Fruit fly (Drosophila melanogaster) whole organism, larva: ENCODE measurements around the gene CG10514.

Experiments
- noc ChIP-seq: fragments of 200-800 bp; sonication (Bioruptor generic); optimal IDR thresholded peaks from 3 replicates; lab custom pipeline; 2019; ENCODE audit warnings: missing biosample characterization, mild to moderate bottlenecking, missing genetic modification characterization, moderate library complexity

Gene CG10514

DNA sequence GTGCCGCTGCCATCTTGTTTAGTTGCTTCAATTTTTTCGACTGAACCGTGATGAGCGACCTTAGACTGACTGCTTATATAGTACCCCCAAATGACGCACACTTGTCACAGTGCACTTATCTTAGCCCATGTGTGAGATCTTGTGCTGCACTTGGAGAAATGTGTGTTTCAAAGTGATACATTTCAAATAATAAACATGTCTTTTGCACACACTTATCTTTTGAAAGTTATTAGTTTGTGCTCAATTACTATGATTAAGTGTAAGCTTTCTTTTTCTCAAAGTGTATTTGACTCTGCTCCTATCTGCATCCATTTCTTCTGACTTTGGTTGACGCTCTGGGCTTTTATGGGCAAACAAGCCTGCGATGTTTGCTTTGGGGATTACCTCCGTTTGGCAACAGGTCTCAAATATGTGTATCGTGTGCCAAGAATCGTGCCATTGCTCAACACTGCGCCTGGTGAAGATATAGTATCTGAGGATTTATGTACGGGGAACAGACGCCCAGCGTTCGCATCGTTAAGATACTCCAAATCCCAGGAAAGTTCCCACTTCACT is at the start of gene CG10514:
Gene CG10514 (minus strand): TSS at position 51 of the 555 bp plus-strand sequence.
- TF ChIP-seq noc (tag; lab: Kevin White, UChicago): peak; percentile 65

DNA sequence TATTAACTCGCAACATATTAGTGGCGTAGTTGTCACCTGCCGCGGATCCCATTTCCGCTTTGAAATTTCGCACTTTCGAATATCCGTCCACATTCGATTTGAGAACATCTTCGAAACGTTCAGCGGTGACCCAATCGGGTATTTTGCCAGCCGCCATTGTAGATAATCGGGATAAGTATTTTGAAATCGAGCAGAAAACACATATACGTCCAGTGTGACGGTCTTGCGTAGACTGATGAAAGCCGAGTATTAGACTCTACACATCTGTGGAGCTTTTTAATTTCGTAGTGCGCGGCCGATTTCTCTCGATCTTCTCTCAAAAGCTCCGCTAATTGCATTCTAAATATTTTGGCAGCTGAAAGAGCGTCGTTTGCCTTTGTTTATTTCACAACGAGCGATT is 49.4 kb upstream of the CG10514 start, which contains the start of gene CHKov1:
Gene CHKov1 (minus strand): TSS at position 238 of the 400 bp plus-strand sequence.
- TF ChIP-seq noc (tag; lab: Kevin White, UChicago): peak; percentile 48

- no peak for TF ChIP-seq noc (tag; lab: Kevin White, UChicago)
Observed at dm6 chr3R:25322657-25323056, 43.0 kb upstream of the CG10514 start, which contains the start of gene CG10562. CG10562 (minus strand) TSS chr3R:25322757.

dm6 chr3R:25321681-25322080 is 42.0 kb upstream of the CG10514 start:
- no peak for TF ChIP-seq noc (tag; lab: Kevin White, UChicago)

DNA sequence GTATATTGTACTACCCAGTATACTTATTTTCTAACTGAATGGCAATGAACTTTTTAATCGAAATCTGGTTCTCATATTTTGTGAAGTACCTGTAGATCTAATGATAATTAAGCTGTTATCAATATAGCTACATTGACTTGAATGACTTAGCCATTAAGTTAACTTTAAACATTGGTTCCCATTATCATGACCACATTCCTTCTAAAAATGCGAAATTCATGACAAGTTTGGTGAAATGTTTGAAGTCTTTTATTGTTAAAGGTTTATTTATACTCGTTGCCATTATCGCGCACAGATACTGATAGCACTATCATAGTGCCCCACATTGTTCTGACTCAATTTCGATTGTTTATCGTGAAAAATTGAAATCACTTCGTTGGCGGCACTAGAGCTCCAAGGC is 41.3 kb upstream of the CG10514 start:
- peak; percentile 34 for TF ChIP-seq noc (tag; lab: Kevin White, UChicago)

- no peak for TF ChIP-seq noc (tag; lab: Kevin White, UChicago)
Observed at dm6 chr3R:25320051-25320705, 40.5 kb upstream of the CG10514 start, which contains the start of gene CG10560. CG10560 (minus strand) TSS chr3R:25320101.

dm6 chr3R:25318011-25318410 is 38.4 kb upstream of the CG10514 start, which contains the start of gene CG10553:
CG10553 (minus strand) TSS chr3R:25318111.
- TF ChIP-seq noc (tag; lab: Kevin White, UChicago): no peak

dm6 chr3R:25316016-25316415 is 36.4 kb upstream of the CG10514 start, which contains the start of gene CG10559:
CG10559 (minus strand) TSS chr3R:25316116.
- TF ChIP-seq noc (tag; lab: Kevin White, UChicago): no peak

- no peak for TF ChIP-seq noc (tag; lab: Kevin White, UChicago)
Observed at dm6 chr3R:25313771-25314170, 34.1 kb upstream of the CG10514 start, which contains the start of gene CG31087. CG31087 (minus strand) TSS chr3R:25313833.

dm6 chr3R:25312583-25312982 is 32.9 kb upstream of the CG10514 start:
- TF ChIP-seq noc (tag; lab: Kevin White, UChicago): no peak

DNA sequence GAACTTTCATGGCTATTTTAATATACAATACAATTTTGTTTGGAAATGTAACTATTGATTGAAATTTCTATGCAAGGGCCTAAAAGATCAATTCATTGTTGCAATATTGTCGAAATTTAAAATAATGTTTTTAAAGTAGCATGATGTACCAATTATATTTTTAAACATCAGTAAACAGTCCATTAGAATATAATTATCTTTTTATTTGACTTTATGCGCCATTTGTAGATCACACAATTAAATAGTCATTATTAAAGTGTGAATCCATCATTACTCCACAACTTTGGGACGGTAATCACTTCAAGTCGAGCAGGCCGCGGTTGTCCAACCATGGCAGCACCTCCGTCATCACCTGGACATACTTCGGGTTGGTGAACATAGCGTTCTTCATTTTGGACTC is 31.2 kb upstream of the CG10514 start, which contains the start of gene CG31099:
Gene CG31099 (minus strand): TSS at position 101 of the 400 bp plus-strand sequence.
- TF ChIP-seq noc (tag; lab: Kevin White, UChicago): no peak

- TF ChIP-seq noc (tag; lab: Kevin White, UChicago): peak; percentile 1
Observed at dm6 chr3R:25309175-25309574, 29.5 kb upstream of the CG10514 start.

dm6 chr3R:25308228-25308627 is 28.6 kb upstream of the CG10514 start, which contains the start of gene CG10550:
CG10550 (minus strand) TSS chr3R:25308391.
- no peak for TF ChIP-seq noc (tag; lab: Kevin White, UChicago)

DNA sequence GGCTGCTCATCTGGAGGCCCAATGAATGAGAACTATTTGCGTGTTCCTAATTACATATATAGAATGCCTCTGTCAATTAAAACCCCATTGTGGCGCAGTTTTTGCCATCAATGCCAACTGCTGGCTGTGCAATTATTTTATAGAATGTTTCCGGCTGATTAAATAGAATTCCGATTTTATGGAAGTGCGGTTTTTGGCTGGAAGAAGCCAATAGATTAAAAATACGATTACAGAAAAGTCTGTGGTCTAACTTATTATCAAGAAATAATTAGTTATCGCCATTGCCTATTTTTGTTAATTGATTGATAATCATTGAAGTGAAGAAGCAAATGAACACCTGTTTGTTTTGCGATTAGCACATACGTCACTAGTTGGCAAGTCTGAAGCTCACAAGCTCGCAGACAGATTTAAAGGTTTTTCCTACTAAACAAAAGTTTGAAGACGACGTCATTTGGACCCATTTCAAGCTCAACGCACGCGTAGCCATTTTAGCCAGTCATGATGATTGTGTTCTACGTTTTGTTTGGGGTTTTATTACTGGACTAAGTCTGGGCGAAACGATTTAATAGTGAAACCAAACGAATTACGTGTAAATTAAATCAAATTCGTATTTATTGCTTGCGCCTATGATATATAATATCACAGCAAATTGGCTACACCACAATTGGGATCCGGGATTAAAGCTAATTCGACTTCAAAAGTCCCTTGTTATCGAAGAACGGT is 26.3 kb upstream of the CG10514 start:
- peak; percentile 47 for TF ChIP-seq noc (tag; lab: Kevin White, UChicago)

DNA sequence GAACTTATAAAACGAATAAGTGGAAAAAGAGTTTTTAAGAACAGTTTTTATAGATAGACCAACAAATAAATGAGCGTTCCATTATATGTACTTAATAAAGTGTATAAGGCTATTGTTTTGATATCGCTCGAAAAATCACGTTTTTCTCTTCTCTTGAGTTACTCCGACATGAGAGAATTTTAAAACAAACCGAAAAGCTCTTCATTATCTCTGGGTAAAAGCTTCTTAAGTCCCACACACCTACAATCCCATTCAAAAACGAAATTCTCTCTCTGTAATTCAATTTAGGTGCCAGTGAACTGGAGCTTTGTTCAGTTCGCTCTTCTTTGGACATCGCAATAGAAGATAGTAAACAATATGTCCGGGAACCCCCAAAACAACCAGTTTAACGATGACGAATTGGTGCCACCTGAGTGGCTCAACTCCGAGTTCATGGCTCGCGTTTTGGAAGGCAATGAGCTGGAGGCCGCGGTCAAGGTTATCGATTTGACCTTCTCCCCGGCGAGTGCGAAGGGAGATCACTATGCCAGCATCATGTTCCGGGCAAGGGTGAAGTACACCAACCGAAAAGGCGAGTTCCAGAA is 24.3 kb upstream of the CG10514 start, which contains the start of gene CG31436:
Gene CG31436 (plus strand): TSS at position 281 of the 584 bp plus-strand sequence.
- TF ChIP-seq noc (tag; lab: Kevin White, UChicago): no peak
